Worm (Caenorhabditis elegans) whole organism, L3 larva: ENCODE results near the gene Y73B6BL.27.

Source experiments
- ZK546.5 ChIP-seq: sonication (generic microtip); optimal IDR thresholded peaks from 2 replicates; lab custom pipeline; 2017; ENCODE audit warnings: missing biosample characterization, missing genetic modification characterization
- ceh-16 ChIP-seq: sonication (generic microtip); optimal IDR thresholded peaks from 2 replicates; lab custom pipeline; 2017; ENCODE audit warnings: missing biosample characterization, missing genetic modification characterization
- ceh-28 ChIP-seq: fragments of 150-350 bp; optimal IDR thresholded peaks from 2 replicates; lab custom pipeline; 2014; ENCODE audit warnings: missing biosample characterization, missing genetic modification reagents, missing genetic modification characterization
- ceh-82 ChIP-seq: fragments of 150-350 bp; optimal IDR thresholded peaks from 2 replicates; lab custom pipeline; 2014; ENCODE audit warnings: missing biosample characterization, missing genetic modification characterization
- ceh-9 ChIP-seq: sonication (generic microtip); optimal IDR thresholded peaks from 2 replicates; lab custom pipeline; 2018; ENCODE audit warnings: missing biosample characterization, missing genetic modification characterization
- daf-12 ChIP-seq: fragments of 150-350 bp; optimal IDR thresholded peaks from 2 replicates; lab custom pipeline; 2014; ENCODE audit warnings: missing biosample characterization, missing genetic modification reagents, missing genetic modification characterization
- egl-27 ChIP-seq: sonication (generic microtip); optimal IDR thresholded peaks from 4 replicates; lab custom pipeline; 2017; ENCODE audit warnings: missing biosample characterization, missing genetic modification reagents, missing genetic modification characterization
- egl-5 ChIP-seq: fragments of 150-350 bp; optimal IDR thresholded peaks from 2 replicates; lab custom pipeline; 2017; ENCODE audit warnings: missing biosample characterization, missing genetic modification reagents, missing genetic modification characterization, inconsistent platforms
- elt-2 ChIP-seq: sonication (generic microtip); optimal IDR thresholded peaks from 2 replicates; lab custom pipeline; 2016; ENCODE audit warnings: missing genetic modification reagents, mild to moderate bottlenecking, missing genetic modification characterization, missing compliant biosample characterization
- eor-1 ChIP-seq, 2 experiments: fragments of 150-350 bp; optimal IDR thresholded peaks; 2 replicates each; lab custom pipeline; 2014 to 2018; ENCODE audit warnings: missing biosample characterization in 2 of 2, missing genetic modification characterization in 2 of 2
- fkh-10 ChIP-seq: sonication (generic microtip); optimal IDR thresholded peaks from 2 replicates; lab custom pipeline; 2017; ENCODE audit warnings: missing biosample characterization, missing genetic modification reagents, missing genetic modification characterization
- fkh-2 ChIP-seq: fragments of 150-350 bp; optimal IDR thresholded peaks from 2 replicates; lab custom pipeline; 2014; ENCODE audit warnings: missing biosample characterization, missing genetic modification reagents, missing genetic modification characterization
- fos-1 ChIP-seq: fragments of 150-350 bp; optimal IDR thresholded peaks from 2 replicates; lab custom pipeline; 2014; ENCODE audit warnings: missing biosample characterization, missing genetic modification characterization
- hmg-11 ChIP-seq: sonication (generic microtip); optimal IDR thresholded peaks from 2 replicates; lab custom pipeline; 2016; ENCODE audit warnings: missing genetic modification characterization, missing compliant biosample characterization
- lin-15B ChIP-seq: fragments of 150-350 bp; optimal IDR thresholded peaks from 2 replicates; lab custom pipeline; 2014; ENCODE audit warnings: missing biosample characterization, missing genetic modification characterization
- lin-39 ChIP-seq: fragments of 150-350 bp; optimal IDR thresholded peaks from 2 replicates; lab custom pipeline; 2018; ENCODE audit warnings: missing biosample characterization, missing genetic modification reagents, missing genetic modification characterization
- mdl-1 ChIP-seq: fragments of 150-350 bp; optimal IDR thresholded peaks from 2 replicates; lab custom pipeline; 2014; ENCODE audit warnings: missing biosample characterization, missing genetic modification characterization
- mml-1 ChIP-seq: fragments of 150-350 bp; sonication (generic microtip); optimal IDR thresholded peaks from 3 replicates; lab custom pipeline; 2014; ENCODE audit warnings: missing biosample characterization, missing genetic modification characterization
- nfya-1 ChIP-seq: sonication (generic microtip); optimal IDR thresholded peaks from 2 replicates; lab custom pipeline; 2017; ENCODE audit warnings: missing genetic modification characterization, mild to moderate bottlenecking, missing compliant biosample characterization, antibody characterized with exemption, moderate library complexity; ENCODE audit not compliant: insufficient read depth
- nhr-11 ChIP-seq: fragments of 150-350 bp; optimal IDR thresholded peaks from 2 replicates; lab custom pipeline; 2014; ENCODE audit warnings: missing biosample characterization, missing genetic modification characterization
- nhr-12 ChIP-seq: fragments of 150-350 bp; optimal IDR thresholded peaks from 2 replicates; lab custom pipeline; 2014; ENCODE audit warnings: missing biosample characterization, missing genetic modification characterization
- nhr-23 ChIP-seq: fragments of 150-350 bp; optimal IDR thresholded peaks from 2 replicates; lab custom pipeline; 2014; ENCODE audit warnings: missing biosample characterization, missing genetic modification reagents, missing genetic modification characterization
- nhr-25 ChIP-seq: sonication (generic microtip); optimal IDR thresholded peaks from 2 replicates; lab custom pipeline; 2017; ENCODE audit warnings: missing biosample characterization, missing genetic modification characterization
- nhr-43 ChIP-seq: sonication (generic microtip); optimal IDR thresholded peaks from 2 replicates; lab custom pipeline; 2016; ENCODE audit warnings: mild to moderate bottlenecking, missing genetic modification characterization, missing compliant biosample characterization; ENCODE audit not compliant: poor library complexity, severe bottlenecking
- nhr-76 ChIP-seq: fragments of 150-350 bp; sonication (generic microtip); optimal IDR thresholded peaks from 5 replicates; lab custom pipeline; 2014; ENCODE audit warnings: missing biosample characterization, missing genetic modification characterization
- nhr-77 ChIP-seq: fragments of 150-350 bp; optimal IDR thresholded peaks from 2 replicates; lab custom pipeline; 2014; ENCODE audit warnings: missing biosample characterization, missing genetic modification characterization
- pha-4 ChIP-seq: fragments of 150-350 bp; optimal IDR thresholded peaks from 2 replicates; lab custom pipeline; 2014; ENCODE audit warnings: missing biosample characterization, missing genetic modification reagents, missing genetic modification characterization
- pqm-1 ChIP-seq: fragments of 150-350 bp; optimal IDR thresholded peaks from 2 replicates; lab custom pipeline; 2017; ENCODE audit warnings: missing biosample characterization, missing genetic modification characterization, inconsistent platforms
- sea-2 ChIP-seq: fragments of 150-350 bp; sonication (generic microtip); optimal IDR thresholded peaks from 4 replicates; lab custom pipeline; 2014; ENCODE audit warnings: missing biosample characterization, missing genetic modification reagents, missing genetic modification characterization
- skn-1 ChIP-seq: fragments of 150-350 bp; optimal IDR thresholded peaks from 2 replicates; lab custom pipeline; 2014; ENCODE audit warnings: missing biosample characterization, missing genetic modification characterization
- snpc-4 ChIP-seq: fragments of 150-350 bp; optimal IDR thresholded peaks from 2 replicates; lab custom pipeline; 2014; ENCODE audit warnings: missing biosample characterization, missing genetic modification characterization
- tbx-2 ChIP-seq: sonication (generic microtip); optimal IDR thresholded peaks from 2 replicates; lab custom pipeline; 2016; ENCODE audit warnings: mild to moderate bottlenecking, missing genetic modification characterization, missing compliant biosample characterization
- unc-39 ChIP-seq: sonication (generic microtip); optimal IDR thresholded peaks from 4 replicates; lab custom pipeline; 2017; ENCODE audit warnings: missing biosample characterization, missing genetic modification characterization
- zag-1 ChIP-seq: fragments of 150-350 bp; optimal IDR thresholded peaks from 2 replicates; lab custom pipeline; 2014; ENCODE audit warnings: missing biosample characterization, missing genetic modification characterization
- ztf-11 ChIP-seq: fragments of 150-350 bp; optimal IDR thresholded peaks from 2 replicates; lab custom pipeline; 2014; ENCODE audit warnings: missing biosample characterization, missing genetic modification characterization
- ztf-4 ChIP-seq: fragments of 150-350 bp; optimal IDR thresholded peaks from 2 replicates; lab custom pipeline; 2014; ENCODE audit warnings: missing biosample characterization, missing genetic modification characterization

Y73B6BL.27 gene

DNA sequence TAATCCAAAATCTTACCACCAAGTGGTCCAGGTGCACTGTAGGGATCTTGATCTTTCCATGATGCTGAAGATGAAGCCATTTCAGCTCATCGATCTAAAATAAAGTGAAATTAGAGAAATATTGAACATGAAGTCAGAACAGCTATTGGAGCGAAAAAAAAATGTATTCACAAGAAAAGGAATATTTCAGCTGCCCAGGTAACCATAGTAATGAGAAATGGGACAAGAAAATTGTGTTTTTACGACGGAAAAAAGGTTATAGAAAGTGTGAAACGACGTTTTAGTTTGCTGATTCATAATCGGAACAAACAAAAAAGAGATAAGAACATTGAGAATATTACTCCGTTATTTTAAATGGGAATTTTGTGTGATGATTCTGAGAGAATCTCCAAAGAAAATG lies at the start of gene Y73B6BL.27:
TSS of gene Y73B6BL.27 (minus strand) at position 101 of the 400 bp plus-strand sequence.
- no peak for TF ChIP-seq ceh-82 (tag; lab: Kevin White, UChicago)
- no peak for TF ChIP-seq hmg-11 (tag; lab: Kevin White, UChicago)

DNA sequence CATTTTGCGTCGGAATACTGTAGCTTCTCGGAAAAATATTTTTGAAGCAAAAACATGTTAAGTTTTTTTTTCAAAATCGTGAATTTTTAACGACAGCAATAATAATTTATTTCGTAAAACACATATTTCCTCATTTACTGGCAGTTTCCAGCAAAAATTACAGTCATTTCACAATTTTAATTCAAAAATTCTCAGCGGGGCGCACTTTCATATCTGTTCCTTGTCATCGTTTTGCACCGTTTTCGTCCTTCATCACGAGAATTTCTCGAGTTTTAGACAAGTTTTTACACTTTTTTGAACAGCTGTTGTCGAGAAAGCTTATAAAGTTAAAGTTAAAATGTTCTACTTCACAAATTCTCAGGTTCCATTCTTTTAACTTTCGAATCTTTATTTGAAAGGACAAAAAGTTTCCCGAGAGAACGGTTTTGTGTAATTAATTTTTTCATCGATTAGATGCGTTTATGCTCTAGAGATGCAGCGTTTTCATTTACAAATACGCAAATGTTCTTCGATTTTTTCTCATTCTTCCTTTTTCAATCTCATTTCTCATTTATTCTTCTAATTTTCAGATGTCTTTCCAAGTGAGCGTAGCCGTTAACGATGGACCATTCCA lies 49.4 kb upstream of the Y73B6BL.27 start, which contains the start of gene ddi-1:
TSS of gene ddi-1 (plus strand) at position 563 of the 613 bp plus-strand sequence.
- TF ChIP-seq snpc-4 (tag; lab: Kevin White, UChicago) (peak; percentile 21), skn-1 (tag; lab: Kevin White, UChicago) (peak; percentile 14), mml-1 (tag; lab: Kevin White, UChicago) (no peak), ZK546.5 (tag; lab: Kevin White, UChicago) (no peak), fos-1 (tag; lab: Kevin White, UChicago) (no peak), tbx-2 (tag; lab: Kevin White, UChicago) (no peak)

DNA sequence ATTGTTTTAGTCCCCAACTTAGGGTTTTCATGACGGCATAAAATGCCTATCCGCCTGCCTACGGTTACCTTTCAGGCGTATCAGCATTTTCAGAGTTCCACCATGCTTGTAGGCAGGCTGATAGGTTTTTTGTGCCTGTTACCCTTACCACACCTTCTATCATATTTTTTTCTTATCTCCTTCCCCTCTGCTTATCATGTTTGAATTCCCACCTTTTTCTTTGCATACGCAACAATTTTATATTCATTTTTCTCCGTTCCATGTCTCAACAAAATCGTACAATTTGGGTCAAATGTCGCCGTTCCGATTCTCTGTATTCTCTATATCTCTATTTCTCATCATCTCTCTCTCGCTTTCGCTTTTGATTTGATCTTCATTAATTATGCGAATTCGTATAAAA lies 46.6 kb upstream of the Y73B6BL.27 start, which contains the start of gene C01G5.9:
TSS of gene C01G5.9 (plus strand) at position 301 of the 400 bp plus-strand sequence.
- TF ChIP-seq nhr-23 (tag; lab: Kevin White, UChicago), result peak; percentile 37
- TF ChIP-seq nhr-25 (tag; lab: Kevin White, UChicago), result no peak
- TF ChIP-seq fos-1 (tag; lab: Kevin White, UChicago), result no peak
- no peak for TF ChIP-seq nhr-76 (tag; lab: Kevin White, UChicago)
- peak; percentile 31 for TF ChIP-seq elt-2 (tag; lab: Kevin White, UChicago)
- TF ChIP-seq egl-5 (tag; lab: Kevin White, UChicago), result no peak
- TF ChIP-seq zag-1 (tag; lab: Kevin White, UChicago), result no peak

DNA sequence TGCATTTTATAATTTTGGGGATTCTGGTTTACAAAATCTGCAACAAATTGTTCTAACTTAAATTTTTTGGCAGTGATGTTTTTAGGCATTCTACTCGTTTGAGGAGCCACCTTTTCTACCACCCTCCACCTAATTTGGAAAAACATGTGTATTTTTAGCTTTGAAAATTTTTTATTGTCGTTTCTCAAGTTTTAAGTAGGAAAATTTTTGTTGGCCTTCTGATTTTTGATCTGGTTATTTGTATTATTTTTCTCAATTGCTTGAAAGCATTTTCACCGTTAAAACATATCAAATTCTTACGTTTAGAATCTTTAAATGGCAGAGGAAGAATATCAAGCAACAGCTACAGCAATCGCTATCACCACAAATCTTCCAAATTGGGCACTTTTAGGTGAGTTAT lies 44.8 kb upstream of the Y73B6BL.27 start, which contains the start of gene C01G5.7:
TSS of gene C01G5.7 (plus strand) at position 301 of the 400 bp plus-strand sequence.
- TF ChIP-seq hmg-11 (tag; lab: Kevin White, UChicago) (no peak), snpc-4 (tag; lab: Kevin White, UChicago) (no peak), lin-15B (tag; lab: Kevin White, UChicago) (no peak), ZK546.5 (tag; lab: Kevin White, UChicago) (no peak), ceh-28 (tag; lab: Kevin White, UChicago) (no peak), pha-4 (tag; lab: Kevin White, UChicago) (no peak), ceh-16 (tag; lab: Kevin White, UChicago) (no peak), sea-2 (GFP tag; lab: Kevin White, UChicago) (no peak), unc-39 (tag; lab: Kevin White, UChicago) (no peak), fos-1 (tag; lab: Kevin White, UChicago) (no peak), egl-5 (tag; lab: Kevin White, UChicago) (no peak), daf-12 (tag; lab: Kevin White, UChicago) (no peak), mml-1 (tag; lab: Kevin White, UChicago) (no peak)

ce11 chrIV:6514700-6515099 lies 41.7 kb upstream of the Y73B6BL.27 start:
- no peak for TF ChIP-seq ztf-11 (tag; lab: Kevin White, UChicago)
- TF ChIP-seq nhr-43 (tag; lab: Kevin White, UChicago), result no peak
- peak; percentile 13 for TF ChIP-seq snpc-4 (tag; lab: Kevin White, UChicago)
- TF ChIP-seq nfya-1 (tag; lab: Kevin White, UChicago), result peak; percentile 44
- peak; percentile 13 for TF ChIP-seq lin-39 (tag; lab: Kevin White, UChicago)
- TF ChIP-seq daf-12 (tag; lab: Kevin White, UChicago), result no peak
- TF ChIP-seq nhr-11 (tag; lab: Kevin White, UChicago), result peak; percentile 81
- TF ChIP-seq nhr-23 (tag; lab: Kevin White, UChicago), result no peak
- TF ChIP-seq tbx-2 (tag; lab: Kevin White, UChicago), result peak; percentile 67
- no peak for TF ChIP-seq zag-1 (tag; lab: Kevin White, UChicago)

ce11 chrIV:6511767-6512166 lies 38.7 kb upstream of the Y73B6BL.27 start:
- TF ChIP-seq ceh-28 (tag; lab: Kevin White, UChicago) (no peak), nhr-77 (tag; lab: Kevin White, UChicago) (no peak), nhr-43 (tag; lab: Kevin White, UChicago) (no peak), lin-15B (tag; lab: Kevin White, UChicago) (no peak), ztf-4 (tag; lab: Kevin White, UChicago) (no peak), egl-27 (tag; lab: Kevin White, UChicago) (no peak), elt-2 (tag; lab: Kevin White, UChicago) (no peak), fkh-2 (tag; lab: Kevin White, UChicago) (no peak), mdl-1 (tag; lab: Kevin White, UChicago) (no peak), nhr-25 (tag; lab: Kevin White, UChicago) (no peak), nhr-12 (tag; lab: Kevin White, UChicago) (no peak), mml-1 (tag; lab: Kevin White, UChicago) (no peak), ZK546.5 (tag; lab: Kevin White, UChicago) (no peak), pqm-1 (tag; lab: Kevin White, UChicago) (no peak), eor-1 (tag; optimal IDR thresholded peaks at IDR 0.05; lab: Kevin White, UChicago) (no peak), fkh-10 (GFP tag; lab: Kevin White, UChicago) (no peak), ceh-9 (tag; lab: Kevin White, UChicago) (no peak)
